Worm (Caenorhabditis elegans): ENCODE results near the gene D2007.1.

Gene D2007.1

DNA sequence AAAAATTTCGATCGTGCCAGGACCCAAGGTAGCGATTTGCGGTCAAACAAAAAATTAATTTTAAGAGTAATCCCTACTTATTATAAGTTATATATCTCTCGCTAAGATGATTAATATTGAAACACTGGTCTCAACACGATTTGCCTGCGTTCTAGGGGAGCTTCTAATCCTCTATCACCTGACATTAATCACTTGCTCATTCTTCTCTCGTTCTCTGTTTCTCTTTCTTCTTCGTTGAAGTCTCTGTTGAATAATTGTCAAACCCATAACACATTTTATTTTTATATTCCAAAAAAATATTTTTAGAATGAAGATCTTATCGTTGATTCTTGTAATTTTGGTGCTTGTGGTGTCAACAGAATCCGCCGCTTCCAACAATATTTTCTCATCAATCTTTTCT lies at the start of gene D2007.1:
TSS of gene D2007.1 (plus strand) at position 301 of the 400 bp plus-strand sequence.
- TF ChIP-seq lsy-2 (tag; optimal IDR thresholded peaks at IDR 0.05) (peak in 1 of 2 experiments; percentile 20), zfp-3 (GFP tag; conservative IDR thresholded peaks at IDR 0.05) (no peak), mxl-3 (GFP tag; optimal IDR thresholded peaks at IDR 0.05) (no peak), lin-13 (GFP tag; optimal IDR thresholded peaks at IDR 0.05) (no peak), T20F7.1 (GFP tag; optimal IDR thresholded peaks at IDR 0.05) (no peak), nhr-111 (GFP tag; optimal IDR thresholded peaks at IDR 0.05) (no peak), hlh-30 (tag; optimal IDR thresholded peaks at IDR 0.05; ENCODE audit: insufficient read depth) (peak; percentile 35), Y48G9A.11 (GFP tag; IDR thresholded peaks at IDR 0.05) (no peak), Y5F2A.4 (GFP tag; optimal IDR thresholded peaks at IDR 0.05) (no peak), mep-1 (tag; optimal IDR thresholded peaks at IDR 0.05) (peak; percentile 8), F10B5.3 (tag; optimal IDR thresholded peaks at IDR 0.05) (no peak), unc-62 (GFP tag; optimal IDR thresholded peaks at IDR 0.05 in 1 of 2) (peak in 1 of 2 experiments; percentile 42), unc-62 (tag; optimal IDR thresholded peaks at IDR 0.05) (no peak), aly-2 (tag; optimal IDR thresholded peaks at IDR 0.05) (no peak), lir-3 (tag; optimal IDR thresholded peaks at IDR 0.05) (no peak), gei-8 (GFP tag; optimal IDR thresholded peaks at IDR 0.05) (no peak), aha-1 (tag) (no peak)

DNA sequence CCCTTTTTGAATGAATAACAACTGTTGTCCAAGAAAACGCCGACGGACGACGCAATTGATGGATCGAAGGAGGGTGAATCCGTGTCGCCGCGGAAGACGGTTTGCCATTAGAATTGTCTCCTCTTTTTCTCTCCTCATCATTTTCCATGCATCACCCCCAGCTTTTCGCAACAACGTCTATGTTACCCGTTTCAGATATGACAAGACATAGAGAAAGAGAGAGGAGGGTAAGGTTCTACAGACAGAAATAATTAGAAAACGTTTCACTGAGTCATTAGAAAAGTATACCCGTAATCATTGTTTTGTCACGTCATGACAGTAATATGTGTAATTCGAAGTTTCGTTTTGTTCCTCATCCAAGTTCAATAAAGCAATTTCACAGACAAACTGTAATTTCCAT lies 49.5 kb upstream of the D2007.1 start:
- TF ChIP-seq unc-62 (GFP tag; optimal IDR thresholded peaks at IDR 0.05 in 1 of 2) (peak in 1 of 2 experiments; percentile 88), unc-62 (tag; optimal IDR thresholded peaks at IDR 0.05) (no peak), hmg-1.1 (GFP tag; IDR thresholded peaks at IDR 0.05) (no peak), daf-12 (tag; optimal IDR thresholded peaks at IDR 0.05) (no peak), mxl-3 (GFP tag; optimal IDR thresholded peaks at IDR 0.05) (no peak), ces-1 (GFP tag; optimal IDR thresholded peaks at IDR 0.05) (no peak)

DNA sequence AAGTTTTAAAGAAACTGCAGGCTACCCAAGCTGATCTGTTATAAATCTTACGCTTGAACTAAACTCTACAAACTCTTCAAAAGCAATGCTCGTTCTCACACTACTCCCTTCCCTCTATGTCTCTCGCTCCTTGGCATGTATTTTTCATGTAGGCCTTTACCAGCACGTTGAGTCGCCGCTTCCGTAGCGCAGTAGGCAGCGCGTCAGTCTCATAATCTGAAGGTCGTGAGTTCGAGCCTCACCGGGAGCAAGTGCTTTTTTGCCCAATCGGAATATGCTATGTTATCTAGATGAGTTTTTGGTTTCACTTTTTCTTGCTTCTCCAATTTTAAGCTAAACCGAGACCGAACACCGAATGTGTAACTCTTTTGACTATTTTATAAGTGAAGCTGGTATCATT lies 48.8 kb upstream of the D2007.1 start:
- TF ChIP-seq nhr-76 (tag; optimal IDR thresholded peaks at IDR 0.05) (no peak), zfp-2 (tag; optimal IDR thresholded peaks at IDR 0.05) (no peak), D1046.2 (GFP tag; IDR thresholded peaks at IDR 0.05) (0 out of 2 replicates have a peak, but pooled peaks have one; percentile 50), fkh-10 (GFP tag; optimal IDR thresholded peaks at IDR 0.05) (peak; percentile 9), mdl-1 (tag; optimal IDR thresholded peaks at IDR 0.05) (peak in 1 of 2 experiments; percentile 24), aha-1 (tag) (peak; percentile 77), pha-4 (GFP tag; IDR thresholded peaks at IDR 0.05) (peak; percentile 42; the same call in 1 of the 2 replicates), pha-4 (tag; optimal IDR thresholded peaks at IDR 0.05) (no peak), F10B5.3 (tag; optimal IDR thresholded peaks at IDR 0.05) (no peak), egl-43 (GFP tag; IDR thresholded peaks at IDR 0.05) (peak; percentile 86), snpc-1.2 (GFP tag; IDR thresholded peaks at IDR 0.05) (0 out of 2 replicates have a peak, but pooled peaks have one; percentile 59), daf-19 (GFP tag; conservative IDR thresholded peaks at IDR 0.05) (no peak), zag-1 (tag; optimal IDR thresholded peaks at IDR 0.05) (no peak), madf-9 (GFP tag; conservative IDR thresholded peaks at IDR 0.05) (peak; percentile 62), egl-27 (tag; optimal IDR thresholded peaks at IDR 0.05) (no peak), daf-16 (GFP tag; optimal IDR thresholded peaks at IDR 0.05) (no peak), daf-16 (tag; optimal IDR thresholded peaks at IDR 0.05) (peak; percentile 38), F49E8.2 (tag; optimal IDR thresholded peaks at IDR 0.05; ENCODE audit: borderline replicate concordance) (no peak), ces-1 (GFP tag; optimal IDR thresholded peaks at IDR 0.05) (no peak), spr-3 (GFP tag; optimal IDR thresholded peaks at IDR 0.05) (peak; percentile 18), hlh-11 (tag; optimal IDR thresholded peaks at IDR 0.05) (peak; percentile 38), lin-1 (GFP tag; IDR thresholded peaks at IDR 0.05) (no peak), nhr-102 (tag; optimal IDR thresholded peaks at IDR 0.05) (no peak), saeg-2 (GFP tag; IDR thresholded peaks at IDR 0.05) (0 out of 2 replicates have a peak, but pooled peaks have one; percentile 43), T26A8.4 (GFP tag; IDR thresholded peaks at IDR 0.05) (peak; percentile 75), hif-1 (tag; optimal IDR thresholded peaks at IDR 0.05) (peak in 1 of 2 experiments; percentile 9), dmd-9 (GFP tag; IDR thresholded peaks at IDR 0.05) (peak; percentile 68; the same call in 1 of the 2 replicates), F37D6.2 (tag; optimal IDR thresholded peaks at IDR 0.05) (no peak), aly-2 (tag; optimal IDR thresholded peaks at IDR 0.05) (no peak), ceh-44 (GFP tag; IDR thresholded peaks at IDR 0.05) (peak; percentile 82), gei-8 (GFP tag; optimal IDR thresholded peaks at IDR 0.05) (peak; percentile 42), Y48G9A.11 (GFP tag; IDR thresholded peaks at IDR 0.05) (peak; percentile 64; the same call in 1 of the 2 replicates), mes-2 (tag; optimal IDR thresholded peaks at IDR 0.05; ENCODE audit: poor library complexity, severe bottlenecking) (peak; percentile 82)

Measured in whole organism, L4 larva.